Fruit fly (Drosophila melanogaster): Measurements from ENCODE around the gene CG16972.

DNA sequence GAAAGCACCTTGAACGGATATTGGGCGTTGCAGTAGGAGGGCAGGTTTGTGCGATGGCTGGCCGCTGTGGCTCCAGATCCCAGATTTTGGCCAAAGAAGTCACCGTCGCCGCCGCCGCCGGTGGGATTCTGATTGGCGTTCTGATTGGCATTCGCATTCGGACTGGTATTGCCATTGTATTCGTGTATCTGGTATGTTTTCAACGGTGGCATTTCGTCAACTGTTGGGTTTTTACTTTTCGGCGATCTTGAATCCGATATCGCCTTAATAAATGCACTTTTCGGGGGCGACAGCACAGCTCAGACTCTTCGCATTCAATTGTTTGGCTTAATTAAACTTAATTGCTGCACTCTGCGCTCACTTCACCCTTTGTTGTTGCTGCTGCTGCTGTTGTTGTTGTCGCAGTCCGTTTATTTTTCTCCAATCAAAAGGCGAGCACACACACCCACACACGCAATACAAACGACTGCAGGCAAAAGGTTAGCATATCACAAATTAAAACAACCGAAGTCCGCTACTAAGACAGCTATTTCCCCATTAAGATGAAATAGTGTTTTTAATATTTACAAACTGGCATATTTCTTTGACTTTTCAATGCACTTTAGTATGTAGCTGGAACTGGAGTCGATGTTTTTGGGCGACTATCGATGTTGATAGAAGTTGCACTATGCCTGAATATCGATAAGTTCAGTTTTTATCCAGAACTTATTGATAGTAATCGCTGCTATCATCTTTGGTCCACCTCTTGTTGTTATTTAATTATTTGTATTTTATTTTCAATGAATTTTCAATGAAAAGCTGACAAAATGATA is 16.4 kb upstream of the CG16972 start, which contains the start of the genes CG9426 and mRF1:
- TF ChIP-seq fkh (GFP tag; optimal IDR thresholded peaks at IDR 0.05) = peak; percentile 85
- no peak for TF ChIP-seq Sox102F (GFP tag; optimal IDR thresholded peaks at IDR 0.05)
- no peak for TF ChIP-seq fd85E (GFP tag; optimal IDR thresholded peaks at IDR 0.05)
- no peak for TF ChIP-seq CG11762 (GFP tag; optimal IDR thresholded peaks at IDR 0.05; ENCODE audit: insufficient read depth)
- no peak for TF ChIP-seq CG9139 (GFP tag; optimal IDR thresholded peaks at IDR 0.05)

Data from whole organism, prepupa.